Fruit fly (Drosophila melanogaster): ENCODE results near the gene CG10584.
A peak's percentile ranks its signal among the peaks of the same experiment; 100 is the strongest.

CG10584 gene

dm6 chr3L:21046107-21046708 lies 15.0 kb upstream of the CG10584 start (continued):
- TF ChIP-seq Eip78C (GFP tag) (peak; percentile 72), achi (GFP tag; optimal IDR thresholded peaks at IDR 0.05) (peak; percentile 36)

DNA sequence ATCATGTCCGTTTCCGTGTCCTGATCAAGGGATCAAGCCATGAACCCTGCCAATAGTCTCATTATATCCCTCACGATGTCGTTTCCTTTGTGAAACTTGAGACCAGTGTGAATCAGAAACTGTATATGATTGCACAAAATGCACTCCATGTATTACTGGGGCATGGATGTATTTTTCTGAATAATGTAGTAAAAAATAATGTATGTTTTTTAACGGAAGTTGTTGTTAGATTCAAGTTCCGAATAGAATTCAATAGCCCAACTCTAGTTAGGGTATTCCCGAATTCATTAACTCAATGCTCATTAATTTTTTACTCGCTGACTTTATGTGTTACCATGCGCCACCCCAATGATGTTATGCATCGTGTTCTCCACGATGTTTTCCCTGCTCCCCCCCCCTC lies 13.6 kb upstream of the CG10584 start:
- TF ChIP-seq CG6163 (GFP tag; IDR thresholded peaks at IDR 0.05), result peak; percentile 12; the same call in 1 of the 3 replicates
- peak; percentile 1 for TF ChIP-seq Eip78C (GFP tag)
- TF ChIP-seq CG10631 (GFP tag; optimal IDR thresholded peaks at IDR 0.05), result peak; percentile 7
- TF ChIP-seq acj6 (GFP tag; optimal IDR thresholded peaks at IDR 0.05), result peak; percentile 32
- TF ChIP-seq CG32006 (GFP tag; optimal IDR thresholded peaks at IDR 0.05), result peak; percentile 41
- TF ChIP-seq Eip75B (GFP tag; optimal IDR thresholded peaks at IDR 0.05), result no peak
- TF ChIP-seq CG1621 (tag; optimal IDR thresholded peaks at IDR 0.05), result no peak
- peak; percentile 8 for TF ChIP-seq pdm3 (GFP tag; optimal IDR thresholded peaks at IDR 0.05)

- TF ChIP-seq dac (GFP tag; optimal IDR thresholded peaks at IDR 0.05) (peak; percentile 8), CG7368 (GFP tag; optimal IDR thresholded peaks at IDR 0.05) (peak; percentile 24), achi (GFP tag; optimal IDR thresholded peaks at IDR 0.05) (peak; percentile 7), net (GFP tag; optimal IDR thresholded peaks at IDR 0.05) (peak; percentile 16), CG6792 (GFP tag; optimal IDR thresholded peaks at IDR 0.05) (peak; percentile 45), Ets21C (GFP tag; optimal IDR thresholded peaks at IDR 0.05) (no peak), cyc (GFP tag; optimal IDR thresholded peaks at IDR 0.05) (peak; percentile 13), CG6808 (GFP tag; optimal IDR thresholded peaks at IDR 0.05) (peak; percentile 53), CG31627 (GFP tag; optimal IDR thresholded peaks at IDR 0.05) (peak; percentile 30), CG3032 (tag; optimal IDR thresholded peaks at IDR 0.05) (peak; percentile 66), pdm3 (GFP tag; optimal IDR thresholded peaks at IDR 0.05) (peak; percentile 40), Smox (GFP tag; optimal IDR thresholded peaks at IDR 0.05) (peak; percentile 19), lz (GFP tag; optimal IDR thresholded peaks at IDR 0.05) (peak; percentile 18), CG8319 (GFP tag; optimal IDR thresholded peaks at IDR 0.05) (no peak), CG34406 (GFP tag; optimal IDR thresholded peaks at IDR 0.05) (no peak), OdsH (GFP tag; optimal IDR thresholded peaks at IDR 0.05) (peak; percentile 15), CG11762 (GFP tag; optimal IDR thresholded peaks at IDR 0.05; ENCODE audit: insufficient read depth) (peak; percentile 4), Hr38 (GFP tag; optimal IDR thresholded peaks at IDR 0.05) (no peak), fd59A (GFP tag; optimal IDR thresholded peaks at IDR 0.05) (peak; percentile 47), Lpt (GFP tag; optimal IDR thresholded peaks at IDR 0.05) (no peak), fd85E (GFP tag; optimal IDR thresholded peaks at IDR 0.05) (no peak), Eip75B (GFP tag; optimal IDR thresholded peaks at IDR 0.05) (peak; percentile 52), CG1621 (tag; optimal IDR thresholded peaks at IDR 0.05) (peak; percentile 46), Sox15 (GFP tag; optimal IDR thresholded peaks at IDR 0.05) (no peak), CG10669 (GFP tag; optimal IDR thresholded peaks at IDR 0.05) (peak; percentile 51), CG3919 (GFP tag; optimal IDR thresholded peaks at IDR 0.05) (peak; percentile 37), CG4318 (GFP tag; optimal IDR thresholded peaks at IDR 0.05) (peak; percentile 50), CG15336 (GFP tag; IDR thresholded peaks at IDR 0.05) (no peak), CG10631 (GFP tag; optimal IDR thresholded peaks at IDR 0.05) (peak; percentile 35), Hr4 (GFP tag; optimal IDR thresholded peaks at IDR 0.05) (peak; percentile 61), Sox102F (GFP tag; optimal IDR thresholded peaks at IDR 0.05) (peak; percentile 8), eg (GFP tag; IDR thresholded peaks at IDR 0.05) (no peak), ss (GFP tag; optimal IDR thresholded peaks at IDR 0.05) (peak; percentile 31 to 59), CG8119 (GFP tag; IDR thresholded peaks at IDR 0.05) (0 out of 3 replicates have a peak, but pooled peaks have one; percentile 31), dsx (GFP tag; optimal IDR thresholded peaks at IDR 0.05; ENCODE audit: poor library complexity, severe bottlenecking) (peak; percentile 38), Eip78C (GFP tag) (peak; percentile 78), CG11902 (GFP tag; optimal IDR thresholded peaks at IDR 0.05) (no peak), salr (GFP tag; optimal IDR thresholded peaks at IDR 0.05) (peak; percentile 9 to 25), CG8632 (GFP tag; optimal IDR thresholded peaks at IDR 0.05) (no peak), Eip93F (GFP tag; optimal IDR thresholded peaks at IDR 0.05) (no peak), spab (GFP tag; optimal IDR thresholded peaks at IDR 0.05) (peak; percentile 48), Met (GFP tag; optimal IDR thresholded peaks at IDR 0.05) (no peak)
These were observed 12.9 kb upstream of the CG10584 start for dm6 chr3L:21043894-21044682.
